Worm (Caenorhabditis elegans) whole organism, late embryonic: Measurements from ENCODE around the gene col-125.

ENCODE experiments used
- F13H6.1 ChIP-seq: sonication (generic microtip); optimal IDR thresholded peaks from 2 replicates; lab custom pipeline; 2016; ENCODE audit warnings: missing genetic modification characterization, missing compliant biosample characterization
- ceh-14 ChIP-seq: sonication (generic microtip); optimal IDR thresholded peaks from 2 replicates; lab custom pipeline; 2016; ENCODE audit warnings: missing genotype, missing genetic modification characterization, missing compliant biosample characterization
- unc-55 ChIP-seq: sonication (generic microtip); optimal IDR thresholded peaks from 2 replicates; lab custom pipeline; 2017; ENCODE audit warnings: missing biosample characterization, missing genetic modification reagents, missing genetic modification characterization

ce11 chrIV:11248031-11248631 is 22.8 kb downstream of the col-125 start, which contains the start of gene C05C12.4:
- TF ChIP-seq ceh-14 (tag; lab: Kevin White, UChicago) (no peak), F13H6.1 (no peak), unc-55 (GFP tag; lab: Kevin White, UChicago) (no peak)
